Worm (Caenorhabditis elegans): Measurements from ENCODE around the gene col-168.

col-168 gene

ce11 chrX:6323129-6323528 is 3.1 kb upstream of the col-168 start, which contains the start of gene col-167:
TSS of gene col-167 (plus strand) at chrX:6323488.
- peak; percentile 7 for TF ChIP-seq nhr-6 (tag; optimal IDR thresholded peaks at IDR 0.05)
- peak; percentile 24 for TF ChIP-seq mep-1 (tag; optimal IDR thresholded peaks at IDR 0.05)
- TF ChIP-seq nhr-28 (tag; optimal IDR thresholded peaks at IDR 0.05), result peak; percentile 25
- no peak for TF ChIP-seq madf-5 (GFP tag; IDR thresholded peaks at IDR 0.05)

- TF ChIP-seq hlh-30 (tag; optimal IDR thresholded peaks at IDR 0.05; ENCODE audit: insufficient read depth), result peak; percentile 3
- peak; percentile 33 for TF ChIP-seq nhr-25 (tag; optimal IDR thresholded peaks at IDR 0.05; ENCODE audit: borderline replicate concordance, insufficient read depth)
- peak; percentile 74 for TF ChIP-seq set-16 (GFP tag; IDR thresholded peaks at IDR 0.05)
Measured at ce11 chrX:6324124-6324893, 1.9 kb upstream of the col-168 start.

- TF ChIP-seq F26F4.8 (GFP tag; conservative IDR thresholded peaks at IDR 0.05), result no peak
- TF ChIP-seq aha-1 (tag), result peak; percentile 84
Measured at ce11 chrX:6328860-6329259, 2.7 kb downstream of the col-168 start, which contains the start of gene col-169. TSS of gene col-169 (plus strand) at chrX:6329160.

- peak; percentile 96 for TF ChIP-seq set-16 (GFP tag; IDR thresholded peaks at IDR 0.05)
Measured at ce11 chrX:6329542-6330029, 3.4 kb downstream of the col-168 start.

ce11 chrX:6331409-6331808 is 5.2 kb downstream of the col-168 start, which contains the start of gene col-170:
TSS of gene col-170 (plus strand) at chrX:6331709.
- no peak for TF ChIP-seq unc-39 (tag; optimal IDR thresholded peaks at IDR 0.05)
- no peak for TF ChIP-seq attf-4 (tag; optimal IDR thresholded peaks at IDR 0.05)
- TF ChIP-seq mxl-3 (GFP tag; optimal IDR thresholded peaks at IDR 0.05), result no peak
- no peak for TF ChIP-seq nhr-102 (tag; optimal IDR thresholded peaks at IDR 0.05)
- no peak for TF ChIP-seq hif-1 (tag; optimal IDR thresholded peaks at IDR 0.05)
- TF ChIP-seq fos-1 (tag; optimal IDR thresholded peaks at IDR 0.05), result no peak
- TF ChIP-seq ceh-20 (GFP tag; IDR thresholded peaks at IDR 0.05), result no peak
- no peak for TF ChIP-seq zfp-3 (GFP tag; conservative IDR thresholded peaks at IDR 0.05)
- no peak for TF ChIP-seq hmg-1.1 (GFP tag; IDR thresholded peaks at IDR 0.05)
- TF ChIP-seq aha-1 (tag), result peak; percentile 81
- TF ChIP-seq nhr-28 (tag; optimal IDR thresholded peaks at IDR 0.05), result peak; percentile 45
- no peak for TF ChIP-seq mdl-1 (tag; optimal IDR thresholded peaks at IDR 0.05)

ce11 chrX:6333998-6334397 is 7.8 kb downstream of the col-168 start, which contains the start of gene col-171:
TSS of gene col-171 (plus strand) at chrX:6334298.
- TF ChIP-seq lin-38 (GFP tag; IDR thresholded peaks at IDR 0.05), result no peak
- TF ChIP-seq aha-1 (tag), result no peak
- TF ChIP-seq nhr-77 (tag; optimal IDR thresholded peaks at IDR 0.05), result no peak
- TF ChIP-seq ceh-82 (tag; optimal IDR thresholded peaks at IDR 0.05), result no peak

ce11 chrX:6334602-6335001 is 8.4 kb downstream of the col-168 start:
- TF ChIP-seq set-16 (GFP tag; IDR thresholded peaks at IDR 0.05), result peak; percentile 85
- TF ChIP-seq lsy-2 (tag; optimal IDR thresholded peaks at IDR 0.05), result no peak

ce11 chrX:6337338-6337737 is 11.2 kb downstream of the col-168 start:
- TF ChIP-seq T26A8.4 (GFP tag; IDR thresholded peaks at IDR 0.05), result no peak
- TF ChIP-seq nhr-77 (tag; optimal IDR thresholded peaks at IDR 0.05), result peak; percentile 53
- TF ChIP-seq ces-1 (GFP tag; optimal IDR thresholded peaks at IDR 0.05), result no peak
- TF ChIP-seq madf-9 (GFP tag; conservative IDR thresholded peaks at IDR 0.05), result no peak
- no peak for TF ChIP-seq nhr-11 (tag; optimal IDR thresholded peaks at IDR 0.05)
- no peak for TF ChIP-seq nhr-111 (GFP tag; optimal IDR thresholded peaks at IDR 0.05)
- TF ChIP-seq snpc-4 (tag; optimal IDR thresholded peaks at IDR 0.05), result no peak
- no peak for TF ChIP-seq ZK546.5 (tag; optimal IDR thresholded peaks at IDR 0.05)
- TF ChIP-seq hlh-11 (tag; optimal IDR thresholded peaks at IDR 0.05), result peak; percentile 4
- no peak for TF ChIP-seq lir-3 (tag; optimal IDR thresholded peaks at IDR 0.05)
- no peak for TF ChIP-seq nhr-25 (tag; optimal IDR thresholded peaks at IDR 0.05; ENCODE audit: borderline replicate concordance, insufficient read depth)
- no peak for TF ChIP-seq ztf-11 (tag; optimal IDR thresholded peaks at IDR 0.05)
- no peak for TF ChIP-seq ceh-28 (tag; optimal IDR thresholded peaks at IDR 0.05)
- TF ChIP-seq Y48G9A.11 (GFP tag; IDR thresholded peaks at IDR 0.05), result no peak
- TF ChIP-seq lsy-2 (tag; optimal IDR thresholded peaks at IDR 0.05), result no peak
- TF ChIP-seq php-3 (GFP tag; IDR thresholded peaks at IDR 0.05), result no peak
- TF ChIP-seq nhr-28 (tag; optimal IDR thresholded peaks at IDR 0.05), result peak; percentile 3
- no peak for TF ChIP-seq mxl-3 (GFP tag; optimal IDR thresholded peaks at IDR 0.05)
